Worm (Caenorhabditis elegans) whole organism, young adult: ENCODE results near the gene mrps-35.

ENCODE experiments used
- B0261.1 ChIP-seq: sonication (generic microtip); optimal IDR thresholded peaks from 2 replicates; lab custom pipeline; 2016; ENCODE audit warnings: mild to moderate bottlenecking, missing genetic modification characterization, moderate library complexity, missing compliant biosample characterization
- B0336.3 ChIP-seq: fragments of 200-800 bp; sonication (Bioruptor generic); IDR thresholded peaks from 2 replicates; pipeline ENCODE4 v1.3.6; 2022; ENCODE audit warnings: missing genetic modification characterization, missing compliant biosample characterization
- C06A6.2 ChIP-seq: fragments of 200-800 bp; sonication (Bioruptor generic); conservative IDR thresholded peaks from 2 replicates; pipeline ENCODE4 v1.3.6; 2022; ENCODE audit warnings: missing genetic modification characterization, missing compliant biosample characterization
- C17E4.6 ChIP-seq: fragments of 200-800 bp; sonication (Bioruptor generic); IDR thresholded peaks from 2 replicates; pipeline ENCODE4 v1.3.6; 2022; ENCODE audit warnings: missing genetic modification reagents, missing genetic modification characterization, missing compliant biosample characterization
- D2030.7 ChIP-seq: fragments of 200-800 bp; sonication (Bioruptor generic); IDR thresholded peaks from 2 replicates; pipeline ENCODE4 v1.3.6; 2022; ENCODE audit warnings: missing genetic modification reagents, missing genetic modification characterization, missing compliant biosample characterization
- F22D6.2 ChIP-seq: sonication (generic microtip); optimal IDR thresholded peaks from 2 replicates; lab custom pipeline; 2016; ENCODE audit warnings: mild to moderate bottlenecking, missing genetic modification characterization, missing compliant biosample characterization
- K11D2.4 ChIP-seq: fragments of 200-800 bp; sonication (Bioruptor generic); IDR thresholded peaks from 2 replicates; pipeline ENCODE4 v1.3.6; 2022; ENCODE audit warnings: missing genetic modification reagents, missing genetic modification characterization, missing compliant biosample characterization
- Y53F4B.3 ChIP-seq: fragments of 200-800 bp; sonication (Bioruptor generic); IDR thresholded peaks from 2 replicates; pipeline ENCODE4 v1.3.6; 2022; ENCODE audit warnings: missing genetic modification reagents, missing genetic modification characterization, missing compliant biosample characterization
- Y53G8AR.9 ChIP-seq: fragments of 200-800 bp; sonication (Bioruptor generic); conservative IDR thresholded peaks from 2 replicates; pipeline ENCODE4 v1.3.6; 2022; ENCODE audit warnings: missing genetic modification reagents, missing genetic modification characterization, missing compliant biosample characterization
- Y56A3A.18 ChIP-seq: fragments of 200-800 bp; sonication (Bioruptor generic); IDR thresholded peaks from 2 replicates; pipeline ENCODE4 v1.3.6; 2022; ENCODE audit warnings: missing genetic modification reagents, missing genetic modification characterization, missing compliant biosample characterization
- akir-1 ChIP-seq: fragments of 200-800 bp; sonication (Bioruptor generic); optimal IDR thresholded peaks from 2 replicates; lab custom pipeline; 2018; ENCODE audit warnings: mild to moderate bottlenecking, missing genetic modification characterization, moderate library complexity, missing compliant biosample characterization
- atf-7 ChIP-seq: sonication (generic microtip); optimal IDR thresholded peaks from 2 replicates; lab custom pipeline; 2017; ENCODE audit warnings: mild to moderate bottlenecking, missing genetic modification characterization, missing compliant biosample characterization
- ccch-3 ChIP-seq: fragments of 200-800 bp; sonication (Bioruptor generic); optimal IDR thresholded peaks from 2 replicates; lab custom pipeline; 2018; ENCODE audit warnings: mild to moderate bottlenecking, missing genetic modification characterization, missing compliant biosample characterization
- ceh-58 ChIP-seq: fragments of 200-800 bp; sonication (Bioruptor generic); IDR thresholded peaks from 2 replicates; pipeline ENCODE4 v1.3.6; 2022; ENCODE audit warnings: missing genetic modification characterization, missing compliant biosample characterization
- ceh-91 ChIP-seq: fragments of 200-800 bp; sonication (Bioruptor generic); IDR thresholded peaks from 2 replicates; pipeline ENCODE4 v1.3.6; 2022; ENCODE audit warnings: missing genetic modification reagents, missing genetic modification characterization, missing compliant biosample characterization
- dox-1 ChIP-seq: fragments of 200-800 bp; sonication (Bioruptor generic); IDR thresholded peaks from 2 replicates; pipeline ENCODE4 v1.3.6; 2022; ENCODE audit warnings: missing genetic modification reagents, missing genetic modification characterization, missing compliant biosample characterization
- dpff-1 ChIP-seq: sonication (generic microtip); optimal IDR thresholded peaks from 2 replicates; lab custom pipeline; 2017; ENCODE audit warnings: mild to moderate bottlenecking, missing genetic modification characterization, missing compliant biosample characterization
- dpl-1 ChIP-seq: fragments of 150-350 bp; optimal IDR thresholded peaks from 2 replicates; lab custom pipeline; 2014; ENCODE audit warnings: missing biosample characterization, missing genetic modification reagents, missing genetic modification characterization
- egl-18 ChIP-seq: fragments of 200-800 bp; sonication (Bioruptor generic); IDR thresholded peaks from 2 replicates; pipeline ENCODE4 v1.3.6; 2022; ENCODE audit warnings: missing genetic modification reagents, missing genetic modification characterization, missing compliant biosample characterization
- ets-4 ChIP-seq: fragments of 200-800 bp; sonication (Bioruptor generic); optimal IDR thresholded peaks from 2 replicates; lab custom pipeline; 2018; ENCODE audit warnings: mild to moderate bottlenecking, missing genetic modification characterization, missing compliant biosample characterization
- hmg-1.2 ChIP-seq: fragments of 200-800 bp; sonication (Bioruptor generic); IDR thresholded peaks from 2 replicates; pipeline ENCODE4 v1.3.6; 2022; ENCODE audit warnings: missing genetic modification reagents, missing genetic modification characterization, missing compliant biosample characterization
- hmg-20 ChIP-seq: fragments of 200-800 bp; sonication (Bioruptor generic); IDR thresholded peaks from 2 replicates; pipeline ENCODE4 v1.3.6; 2022; ENCODE audit warnings: missing genetic modification reagents, missing genetic modification characterization, missing compliant biosample characterization
- lin-40 ChIP-seq: sonication (generic microtip); optimal IDR thresholded peaks from 2 replicates; lab custom pipeline; 2016; ENCODE audit warnings: missing genetic modification characterization, mild to moderate bottlenecking, missing compliant biosample characterization, missing genotype, missing genetic modification reagents
- lir-1 ChIP-seq: fragments of 200-800 bp; sonication (Bioruptor generic); conservative IDR thresholded peaks from 2 replicates; pipeline ENCODE4 v1.3.6; 2022; ENCODE audit warnings: missing genetic modification reagents, missing genetic modification characterization, missing compliant biosample characterization
- lsl-1 ChIP-seq: fragments of 200-800 bp; sonication (Bioruptor generic); optimal IDR thresholded peaks from 2 replicates; lab custom pipeline; 2018; ENCODE audit warnings: mild to moderate bottlenecking, missing genetic modification characterization, moderate library complexity, missing compliant biosample characterization
- madf-3 ChIP-seq: fragments of 200-800 bp; sonication (Bioruptor generic); IDR thresholded peaks from 2 replicates; pipeline ENCODE4 v1.3.6; 2022; ENCODE audit warnings: missing genetic modification reagents, missing genetic modification characterization, missing compliant biosample characterization
- mel-28 ChIP-seq: sonication (generic microtip); optimal IDR thresholded peaks from 2 replicates; lab custom pipeline; 2016; ENCODE audit warnings: borderline replicate concordance, mild to moderate bottlenecking, missing genetic modification characterization, missing compliant biosample characterization
- mes-4 ChIP-seq: sonication (generic microtip); optimal IDR thresholded peaks from 2 replicates; lab custom pipeline; 2016; ENCODE audit warnings: missing genotype, missing genetic modification characterization, missing compliant biosample characterization
- nfyb-1 ChIP-seq: fragments of 200-800 bp; sonication (Bioruptor generic); IDR thresholded peaks from 2 replicates; pipeline ENCODE4 v1.3.6; 2022; ENCODE audit warnings: missing genetic modification reagents, missing genetic modification characterization, missing compliant biosample characterization
- nhr-179 ChIP-seq: sonication (generic microtip); optimal IDR thresholded peaks from 2 replicates; lab custom pipeline; 2016; ENCODE audit warnings: mild to moderate bottlenecking, missing genetic modification characterization, missing compliant biosample characterization
- pbrm-1 ChIP-seq: fragments of 200-800 bp; sonication (Bioruptor generic); IDR thresholded peaks from 2 replicates; pipeline ENCODE4 v1.3.6; 2022; ENCODE audit warnings: missing genetic modification reagents, missing genetic modification characterization, missing compliant biosample characterization
- sdz-38 ChIP-seq: sonication (generic microtip); optimal IDR thresholded peaks from 2 replicates; lab custom pipeline; 2016; ENCODE audit warnings: missing genotype, missing genetic modification characterization, missing compliant biosample characterization
- snpc-1.1 ChIP-seq: sonication (generic microtip); optimal IDR thresholded peaks from 2 replicates; lab custom pipeline; 2017; ENCODE audit warnings: missing genetic modification characterization, mild to moderate bottlenecking, missing compliant biosample characterization, antibody characterized with exemption, moderate library complexity, missing genotype, missing genetic modification reagents; ENCODE audit not compliant: insufficient read depth
- snpc-4 ChIP-seq, 5 experiments: fragments of 150-350 bp in 1 of 5; sonication (generic microtip) in 4 of 5; optimal IDR thresholded peaks; 2 replicates each; lab custom pipeline; 2014 to 2018; ENCODE audit warnings: missing genetic modification characterization in 5 of 5, missing biosample characterization in 3 of 5, antibody characterized with exemption in 2 of 5, mild to moderate bottlenecking in 2 of 5, missing compliant biosample characterization in 2 of 5, missing genotype in 2 of 5, moderate library complexity in 2 of 5, missing genetic modification reagents in 1 of 5
- unc-62 ChIP-seq: fragments of 150-350 bp; optimal IDR thresholded peaks from 2 replicates; lab custom pipeline; 2014; ENCODE audit warnings: missing biosample characterization, missing genetic modification reagents, missing genetic modification characterization
- zfh-2 ChIP-seq: fragments of 200-800 bp; sonication (Bioruptor generic); conservative IDR thresholded peaks from 2 replicates; pipeline ENCODE4 v1.3.6; 2022; ENCODE audit warnings: missing genetic modification reagents, missing genetic modification characterization, missing compliant biosample characterization
- zim-3 ChIP-seq: sonication (generic microtip); optimal IDR thresholded peaks from 2 replicates; lab custom pipeline; 2017; ENCODE audit warnings: mild to moderate bottlenecking, missing genetic modification characterization, moderate library complexity, missing compliant biosample characterization
- ztf-18 ChIP-seq: sonication (generic microtip); optimal IDR thresholded peaks from 2 replicates; lab custom pipeline; 2016; ENCODE audit warnings: missing genotype, mild to moderate bottlenecking, missing genetic modification characterization, missing compliant biosample characterization
- ztf-25 ChIP-seq: fragments of 200-800 bp; sonication (Bioruptor generic); IDR thresholded peaks from 2 replicates; pipeline ENCODE4 v1.3.6; 2022; ENCODE audit warnings: missing genetic modification reagents, missing genetic modification characterization, missing compliant biosample characterization

Gene mrps-35

DNA sequence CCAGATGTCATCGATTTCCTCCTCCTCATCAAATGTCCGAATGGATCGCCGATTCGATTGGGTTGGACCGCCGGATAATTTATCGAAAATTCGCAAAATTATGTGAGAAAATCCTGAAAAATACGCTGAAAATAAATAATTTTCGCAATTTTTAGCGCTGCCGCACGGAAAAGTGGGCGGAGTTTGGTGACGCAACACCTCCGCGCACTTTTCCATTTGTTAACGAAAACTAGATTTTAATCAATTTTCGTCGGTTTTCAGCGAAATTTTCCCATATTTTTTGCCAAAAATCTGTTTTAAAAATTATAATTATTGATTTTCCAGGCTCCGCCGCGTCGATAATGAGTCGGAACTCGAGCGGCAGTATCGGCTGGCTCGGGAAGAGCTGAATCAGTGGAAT lies 19.9 kb downstream of the mrps-35 start, which contains the start of gene Y39B6A.34 (continued):
- TF ChIP-seq lir-1 (GFP tag; lab: Robert Waterston, UW) (no peak; the same call in 1 of the 2 replicates), unc-62 (GFP tag; lab: Kevin White, UChicago) (no peak), Y53F4B.3 (GFP tag; lab: Robert Waterston, UW) (no peak), ceh-91 (0 out of 2 replicates have a peak, but pooled peaks have one; percentile 17), sdz-38 (tag; lab: Kevin White, UChicago) (no peak), pbrm-1 (GFP tag; lab: Robert Waterston, UW) (0 out of 2 replicates have a peak, but pooled peaks have one; percentile 25), snpc-4 (GFP tag; optimal IDR thresholded peaks at IDR 0.05; lab: Kevin White, UChicago) (no peak), snpc-4 (tag; optimal IDR thresholded peaks at IDR 0.05; lab: Kevin White, UChicago) (no peak), D2030.7 (GFP tag; lab: Robert Waterston, UW) (0 out of 2 replicates have a peak, but pooled peaks have one; percentile 15), F22D6.2 (no peak), Y53G8AR.9 (GFP tag; lab: Robert Waterston, UW) (0 out of 2 replicates have a peak, but pooled peaks have one; percentile 55)

DNA sequence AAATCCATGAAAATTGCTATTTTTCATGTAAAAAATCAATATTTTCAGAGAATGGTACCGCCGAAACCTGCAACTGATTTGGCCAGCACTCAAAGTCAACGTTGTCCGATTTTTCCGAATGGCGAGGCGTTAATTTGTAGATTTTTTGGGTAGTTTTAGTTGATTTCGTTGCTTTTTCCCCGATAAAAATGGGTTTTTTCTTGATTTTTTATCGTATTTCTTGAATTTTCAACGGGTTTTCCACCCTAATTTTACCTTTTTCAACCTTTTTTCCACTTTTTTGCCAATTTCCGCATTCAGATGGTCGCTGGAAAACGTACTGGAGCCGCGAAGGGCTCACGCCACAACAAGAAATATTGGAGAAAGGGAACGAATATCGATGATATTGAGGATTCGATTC lies 20.6 kb downstream of the mrps-35 start, which contains the start of gene Y39B6A.33:
Gene Y39B6A.33, plus strand, starts transcription at position 301 of the 400 bp plus-strand sequence.
- TF ChIP-seq Y53F4B.3 (GFP tag; lab: Robert Waterston, UW) (no peak), C06A6.2 (GFP tag; lab: Robert Waterston, UW) (no peak), hmg-1.2 (GFP tag; lab: Robert Waterston, UW) (no peak), lin-40 (no peak), ets-4 (GFP tag; lab: Kevin White, UChicago) (no peak), mes-4 (tag; lab: Kevin White, UChicago) (no peak), ceh-58 (no peak), hmg-20 (GFP tag; lab: Robert Waterston, UW) (no peak), B0261.1 (tag; lab: Kevin White, UChicago) (no peak), dox-1 (no peak), ztf-18 (tag; lab: Kevin White, UChicago) (no peak), snpc-1.1 (tag; lab: Kevin White, UChicago) (no peak), lsl-1 (GFP tag; lab: Kevin White, UChicago) (no peak), zim-3 (tag; lab: Kevin White, UChicago) (no peak), nhr-179 (tag; lab: Kevin White, UChicago) (no peak), dpl-1 (GFP tag; lab: Kevin White, UChicago) (no peak), nfyb-1 (GFP tag; lab: Robert Waterston, UW) (no peak)

DNA sequence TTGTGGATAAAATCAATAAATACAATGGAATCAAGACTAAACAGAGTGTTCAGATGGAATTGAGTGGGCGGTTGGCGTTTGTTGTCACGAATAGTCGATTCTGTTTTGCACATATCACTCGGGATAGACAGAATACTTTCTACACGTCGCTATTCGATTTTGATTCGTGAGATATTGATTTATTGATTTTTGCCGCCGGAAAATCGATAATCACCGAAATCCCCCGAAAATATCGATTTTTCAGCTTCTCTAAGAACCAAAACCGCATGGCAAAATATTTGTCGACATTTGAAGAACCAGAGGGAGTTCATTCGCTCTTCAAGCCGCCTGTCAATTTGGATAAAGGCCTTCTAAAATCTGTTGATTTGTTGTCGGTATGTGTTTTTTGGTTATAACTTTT lies 29.3 kb downstream of the mrps-35 start:
- TF ChIP-seq atf-7 (tag; lab: Kevin White, UChicago), result no peak
- no peak for TF ChIP-seq egl-18 (GFP tag; lab: Robert Waterston, UW)
- TF ChIP-seq K11D2.4 (GFP tag; lab: Robert Waterston, UW), result no peak
- no peak for TF ChIP-seq ccch-3
- no peak for TF ChIP-seq mel-28 (tag; lab: Kevin White, UChicago)
- no peak for TF ChIP-seq ets-4 (GFP tag; lab: Kevin White, UChicago)
- no peak for TF ChIP-seq C17E4.6
- no peak for TF ChIP-seq hmg-20 (GFP tag; lab: Robert Waterston, UW)
- TF ChIP-seq Y53F4B.3 (GFP tag; lab: Robert Waterston, UW), result no peak
- TF ChIP-seq ztf-25, result no peak
- no peak for TF ChIP-seq akir-1 (GFP tag; lab: Kevin White, UChicago)
- TF ChIP-seq madf-3, result no peak
- no peak for TF ChIP-seq dpff-1 (tag; lab: Kevin White, UChicago)
- TF ChIP-seq B0336.3 (GFP tag; lab: Robert Waterston, UW), result no peak
- no peak for TF ChIP-seq zfh-2 (GFP tag; lab: Robert Waterston, UW)
- TF ChIP-seq Y56A3A.18, result no peak
